Fruit fly (Drosophila melanogaster) whole organism: ENCODE measurements around the gene CG5877.

Experiments used
- Dll ChIP-seq: fragments of >200 bp; optimal IDR thresholded peaks from 2 replicates; lab custom pipeline; 2017
- EcR ChIP-seq, 2 experiments: fragments of >200 bp; optimal IDR thresholded peaks; 2 replicates each; lab custom pipeline; 2017; ENCODE audit warnings: missing biosample characterization in 2 of 2, missing genetic modification characterization in 2 of 2, missing genetic modification reagents in 2 of 2
- psq ChIP-seq: fragments of >200 bp; optimal IDR thresholded peaks from 2 replicates; lab custom pipeline; 2017
- usp ChIP-seq: fragments of >200 bp; optimal IDR thresholded peaks from 2 replicates; lab custom pipeline; 2017; ENCODE audit warnings: missing biosample characterization, missing genetic modification characterization, mixed read lengths

- TF ChIP-seq psq (lab: Kevin White, UChicago), result no peak
- no peak for TF ChIP-seq EcR (GFP tag; optimal IDR thresholded peaks at IDR 0.05; lab: Kevin White, UChicago)
- TF ChIP-seq usp (GFP tag; lab: Kevin White, UChicago), result no peak
- TF ChIP-seq Dll, result no peak
Observed at dm6 chrX:15313389-15313788, 20.6 kb downstream of the CG5877 start.
